Worm (Caenorhabditis elegans) whole organism, L4 larva: ENCODE data around the gene K02E10.7.

Source experiments
- F26F4.8 ChIP-seq: fragments of 200-800 bp; sonication (Bioruptor generic); conservative IDR thresholded peaks from 2 replicates; pipeline ENCODE4 v1.3.6; 2022; ENCODE audit warnings: missing genetic modification characterization, missing compliant biosample characterization
- F49E8.2 ChIP-seq: sonication (generic microtip); optimal IDR thresholded peaks from 2 replicates; lab custom pipeline; 2016; ENCODE audit warnings: missing compliant biosample characterization, mild to moderate bottlenecking, missing genetic modification characterization, borderline replicate concordance
- R02D3.7 ChIP-seq: fragments of 150-350 bp; sonication (generic microtip); optimal IDR thresholded peaks from 3 replicates; lab custom pipeline; 2014; ENCODE audit warnings: missing biosample characterization, missing genetic modification characterization
- Y105C5A.15 ChIP-seq: fragments of 200-800 bp; sonication (Bioruptor generic); IDR thresholded peaks from 2 replicates; pipeline ENCODE4 v1.3.6; 2022; ENCODE audit warnings: missing genetic modification characterization, missing compliant biosample characterization
- Y48G9A.11 ChIP-seq: fragments of 200-800 bp; sonication (Bioruptor generic); IDR thresholded peaks from 2 replicates; pipeline ENCODE4 v1.3.6; 2022; ENCODE audit warnings: missing genetic modification reagents, missing genetic modification characterization, missing compliant biosample characterization
- aha-1 ChIP-seq: fragments of 150-350 bp; peaks from one replicate; lab custom pipeline; 2014; ENCODE audit warnings: missing biosample characterization, missing genetic modification characterization
- arid-1 ChIP-seq: fragments of 200-800 bp; sonication (Bioruptor generic); conservative IDR thresholded peaks from 2 replicates; pipeline ENCODE4 v1.3.6; 2022; ENCODE audit warnings: missing genetic modification reagents, missing genetic modification characterization, missing compliant biosample characterization
- attf-4 ChIP-seq: sonication (generic microtip); optimal IDR thresholded peaks from 3 replicates; lab custom pipeline; 2017; ENCODE audit warnings: missing biosample characterization, missing genetic modification characterization
- ceh-28 ChIP-seq: fragments of 150-350 bp; optimal IDR thresholded peaks from 2 replicates; lab custom pipeline; 2014; ENCODE audit warnings: missing biosample characterization, missing genetic modification reagents, missing genetic modification characterization
- ces-1 ChIP-seq: fragments of 150-350 bp; sonication (generic microtip); optimal IDR thresholded peaks from 4 replicates; lab custom pipeline; 2014; ENCODE audit warnings: missing biosample characterization, missing genetic modification reagents, missing genetic modification characterization
- daf-12 ChIP-seq: fragments of 150-350 bp; optimal IDR thresholded peaks from 2 replicates; lab custom pipeline; 2014; ENCODE audit warnings: missing biosample characterization, missing genetic modification reagents, missing genetic modification characterization
- dpl-1 ChIP-seq: fragments of 150-350 bp; optimal IDR thresholded peaks from 2 replicates; lab custom pipeline; 2014; ENCODE audit warnings: missing biosample characterization, missing genetic modification reagents, missing genetic modification characterization
- duxl-1 ChIP-seq: sonication (generic microtip); optimal IDR thresholded peaks from 2 replicates; lab custom pipeline; 2016; ENCODE audit warnings: mild to moderate bottlenecking, missing genetic modification characterization, moderate library complexity, missing compliant biosample characterization; ENCODE audit not compliant: poor library complexity
- egl-43 ChIP-seq: fragments of 200-800 bp; sonication (Bioruptor generic); IDR thresholded peaks from 2 replicates; pipeline ENCODE4 v1.3.6; 2022; ENCODE audit warnings: missing genetic modification reagents, missing genetic modification characterization, missing compliant biosample characterization
- fkh-10 ChIP-seq: fragments of 150-350 bp; optimal IDR thresholded peaks from 2 replicates; lab custom pipeline; 2014; ENCODE audit warnings: missing biosample characterization, missing genetic modification reagents, missing genetic modification characterization
- hif-1 ChIP-seq, 2 experiments: sonication (generic microtip); optimal IDR thresholded peaks; 2 replicates each; lab custom pipeline; 2016 to 2017; ENCODE audit warnings: missing compliant biosample characterization in 2 of 2, missing genetic modification characterization in 2 of 2, missing genetic modification reagents in 2 of 2, missing genotype in 2 of 2, mild to moderate bottlenecking in 1 of 2
- hlh-11 ChIP-seq: fragments of 200-800 bp; sonication (Bioruptor generic); optimal IDR thresholded peaks from 2 replicates; lab custom pipeline; 2018; ENCODE audit warnings: mild to moderate bottlenecking, missing genetic modification characterization, missing compliant biosample characterization
- hlh-30 ChIP-seq: sonication (generic microtip); optimal IDR thresholded peaks from 2 replicates; lab custom pipeline; 2017; ENCODE audit warnings: antibody characterized with exemption, mild to moderate bottlenecking, missing genetic modification characterization, missing compliant biosample characterization; ENCODE audit not compliant: insufficient read depth
- hmg-1.1 ChIP-seq: fragments of 200-800 bp; sonication (Bioruptor generic); IDR thresholded peaks from 2 replicates; pipeline ENCODE4 v1.3.6; 2022; ENCODE audit warnings: missing genetic modification reagents, missing genetic modification characterization, missing compliant biosample characterization
- lin-29 ChIP-seq: fragments of 200-800 bp; sonication (Bioruptor generic); IDR thresholded peaks from 2 replicates; pipeline ENCODE4 v1.3.6; 2022; ENCODE audit warnings: missing genetic modification reagents, missing genetic modification characterization, missing compliant biosample characterization
- madf-9 ChIP-seq: fragments of 200-800 bp; sonication (Bioruptor generic); conservative IDR thresholded peaks from 2 replicates; pipeline ENCODE4 v1.3.6; 2022; ENCODE audit warnings: missing genetic modification reagents, missing genetic modification characterization, missing compliant biosample characterization
- mes-2 ChIP-seq: sonication (generic microtip); optimal IDR thresholded peaks from 2 replicates; lab custom pipeline; 2016; ENCODE audit warnings: missing genotype, mild to moderate bottlenecking, missing genetic modification characterization, missing compliant biosample characterization; ENCODE audit not compliant: poor library complexity, severe bottlenecking
- nhr-237 ChIP-seq: sonication (generic microtip); optimal IDR thresholded peaks from 2 replicates; lab custom pipeline; 2017; ENCODE audit warnings: missing biosample characterization, missing genetic modification characterization
- nhr-28 ChIP-seq: fragments of 150-350 bp; optimal IDR thresholded peaks from 2 replicates; lab custom pipeline; 2014; ENCODE audit warnings: missing biosample characterization, missing genetic modification characterization
- nhr-76 ChIP-seq: fragments of 150-350 bp; optimal IDR thresholded peaks from 2 replicates; lab custom pipeline; 2014; ENCODE audit warnings: missing biosample characterization, missing genetic modification characterization
- pha-4 ChIP-seq, 2 experiments: fragments of 150-350 bp in 1 of 2; fragments of 200-800 bp in 1 of 2; sonication (Bioruptor generic) in 1 of 2; IDR thresholded peaks in 1 of 2; optimal IDR thresholded peaks in 1 of 2; 2 replicates each; pipeline versions ENCODE4 v1.3.6 to Lab custom; 2014 to 2022; ENCODE audit warnings: missing genetic modification characterization in 2 of 2, missing genetic modification reagents in 2 of 2, missing biosample characterization in 1 of 2, missing compliant biosample characterization in 1 of 2
- php-3 ChIP-seq: fragments of 200-800 bp; sonication (Bioruptor generic); IDR thresholded peaks from 2 replicates; pipeline ENCODE4 v1.3.6; 2022; ENCODE audit warnings: missing genetic modification reagents, missing genetic modification characterization, missing compliant biosample characterization
- pqm-1 ChIP-seq: sonication (generic microtip); optimal IDR thresholded peaks from 2 replicates; lab custom pipeline; 2017; ENCODE audit warnings: missing biosample characterization, missing genetic modification characterization
- sdz-12 ChIP-seq: fragments of 200-800 bp; sonication (Bioruptor generic); optimal IDR thresholded peaks from 2 replicates; lab custom pipeline; 2018; ENCODE audit warnings: mild to moderate bottlenecking, missing genetic modification characterization, missing compliant biosample characterization
- set-16 ChIP-seq: fragments of 200-800 bp; sonication (Bioruptor generic); IDR thresholded peaks from 2 replicates; pipeline ENCODE4 v1.3.6; 2022; ENCODE audit warnings: missing genetic modification reagents, missing genetic modification characterization, missing compliant biosample characterization
- spr-3 ChIP-seq: fragments of 200-800 bp; sonication (Bioruptor generic); optimal IDR thresholded peaks from 2 replicates; lab custom pipeline; 2018; ENCODE audit warnings: mild to moderate bottlenecking, missing genetic modification characterization, missing compliant biosample characterization
- tag-97 ChIP-seq: fragments of 200-800 bp; sonication (Bioruptor generic); IDR thresholded peaks from 2 replicates; pipeline ENCODE4 v1.3.6; 2022; ENCODE audit warnings: missing genetic modification characterization, missing compliant biosample characterization
- unc-62 ChIP-seq, 3 experiments: fragments of 150-350 bp in 1 of 3; sonication (generic microtip); optimal IDR thresholded peaks in 2 of 3; peaks in 1 of 3; 1 replicate in 1 of 3; 2 replicates in 2 of 3; lab custom pipeline; 2014 to 2017; ENCODE audit warnings: missing biosample characterization in 3 of 3, missing genetic modification characterization in 3 of 3, missing genetic modification reagents in 3 of 3, missing genotype in 1 of 3
- zip-11 ChIP-seq: fragments of 200-800 bp; sonication (Bioruptor generic); IDR thresholded peaks from 2 replicates; pipeline ENCODE4 v1.3.6; 2022; ENCODE audit warnings: missing genetic modification characterization, missing compliant biosample characterization

Gene K02E10.7

ce11 chrX:2553433-2553860 lies 45.1 kb upstream of the K02E10.7 start (continued):
- TF ChIP-seq hif-1 (tag; optimal IDR thresholded peaks at IDR 0.05; lab: Kevin White, UChicago) (peak in 1 of 2 experiments; percentile 45), sdz-12 (peak; percentile 75), madf-9 (GFP tag; lab: Robert Waterston, UW) (peak; percentile 88), F26F4.8 (GFP tag; lab: Robert Waterston, UW) (peak; percentile 81), pha-4 (GFP tag; IDR thresholded peaks at IDR 0.05; lab: Robert Waterston, UW) (peak; percentile 83), pha-4 (tag; optimal IDR thresholded peaks at IDR 0.05; lab: Kevin White, UChicago) (no peak), dpl-1 (GFP tag; lab: Kevin White, UChicago) (peak; percentile 17), R02D3.7 (no peak), php-3 (GFP tag; lab: Robert Waterston, UW) (no peak; the same call in 1 of the 2 replicates), duxl-1 (peak; percentile 52), nhr-76 (tag; lab: Kevin White, UChicago) (no peak), arid-1 (GFP tag; lab: Robert Waterston, UW) (peak; percentile 67), daf-12 (tag; lab: Kevin White, UChicago) (no peak), attf-4 (tag; lab: Kevin White, UChicago) (no peak), ceh-28 (no peak)

- TF ChIP-seq zip-11 (GFP tag; lab: Robert Waterston, UW) (no peak), nhr-28 (tag; lab: Kevin White, UChicago) (peak; percentile 23), unc-62 (GFP tag; optimal IDR thresholded peaks at IDR 0.05 in 1 of 2; lab: Kevin White, UChicago) (peak in 1 of 2 experiments; percentile 69), unc-62 (tag; optimal IDR thresholded peaks at IDR 0.05; lab: Kevin White, UChicago) (no peak), aha-1 (tag; lab: Kevin White, UChicago) (peak; percentile 64), tag-97 (GFP tag; lab: Robert Waterston, UW) (no peak), hmg-1.1 (GFP tag; lab: Robert Waterston, UW) (0 out of 2 replicates have a peak, but pooled peaks have one; percentile 28), spr-3 (GFP tag; lab: Kevin White, UChicago) (no peak), mes-2 (tag; lab: Kevin White, UChicago) (peak; percentile 5), hlh-11 (tag; lab: Kevin White, UChicago) (peak; percentile 2), Y105C5A.15 (no peak), ces-1 (GFP tag; lab: Kevin White, UChicago) (no peak)
- TF ChIP-seq, all 104 proteins: peak for 6
Measured at ce11 chrX:2552210-2552674, 43.9 kb upstream of the K02E10.7 start, which contains the start of gene aat-3. aat-3 (plus strand) TSS chrX:2552260.

- TF ChIP-seq pqm-1 (tag; lab: Kevin White, UChicago) (no peak), set-16 (peak; percentile 81), Y48G9A.11 (GFP tag; lab: Robert Waterston, UW) (0 out of 2 replicates have a peak, but pooled peaks have one; percentile 10), aha-1 (tag; lab: Kevin White, UChicago) (peak; percentile 18), F49E8.2 (tag; lab: Kevin White, UChicago) (no peak), egl-43 (GFP tag; lab: Robert Waterston, UW) (peak; percentile 26; the same call in 1 of the 2 replicates)
Measured at ce11 chrX:2551450-2551849, 43.1 kb upstream of the K02E10.7 start.

- TF ChIP-seq spr-3 (GFP tag; lab: Kevin White, UChicago) (no peak), lin-29 (no peak), fkh-10 (GFP tag; lab: Kevin White, UChicago) (peak; percentile 54), nhr-237 (tag; lab: Kevin White, UChicago) (no peak), ces-1 (GFP tag; lab: Kevin White, UChicago) (no peak), hlh-30 (peak; percentile 53), F49E8.2 (tag; lab: Kevin White, UChicago) (no peak), egl-43 (GFP tag; lab: Robert Waterston, UW) (no peak)
Measured at ce11 chrX:2550665-2551064, 42.3 kb upstream of the K02E10.7 start.
